Worm (Caenorhabditis elegans) whole organism, young adult: ENCODE data around the gene sre-35.

Experiments
- B0035.1 ChIP-seq: sonication (generic microtip); optimal IDR thresholded peaks from 2 replicates; lab custom pipeline; 2016; ENCODE audit warnings: missing genetic modification characterization, mild to moderate bottlenecking, missing compliant biosample characterization, missing genotype, missing genetic modification reagents
- B0336.3 ChIP-seq: fragments of 200-800 bp; sonication (Bioruptor generic); IDR thresholded peaks from 2 replicates; pipeline ENCODE4 v1.3.6; 2022; ENCODE audit warnings: missing genetic modification characterization, missing compliant biosample characterization
- C06A6.2 ChIP-seq: fragments of 200-800 bp; sonication (Bioruptor generic); conservative IDR thresholded peaks from 2 replicates; pipeline ENCODE4 v1.3.6; 2022; ENCODE audit warnings: missing genetic modification characterization, missing compliant biosample characterization
- F23B12.7 ChIP-seq: sonication (generic microtip); optimal IDR thresholded peaks from 2 replicates; lab custom pipeline; 2017; ENCODE audit warnings: missing genetic modification characterization, mild to moderate bottlenecking, missing compliant biosample characterization, antibody characterized with exemption, moderate library complexity; ENCODE audit not compliant: insufficient read depth
- F49E8.2 ChIP-seq: sonication (generic microtip); optimal IDR thresholded peaks from 3 replicates; lab custom pipeline; 2017; ENCODE audit warnings: missing genetic modification characterization, mild to moderate bottlenecking, missing compliant biosample characterization, antibody characterized with exemption, moderate library complexity; ENCODE audit not compliant: insufficient read depth
- Y56A3A.18 ChIP-seq: fragments of 200-800 bp; sonication (Bioruptor generic); IDR thresholded peaks from 2 replicates; pipeline ENCODE4 v1.3.6; 2022; ENCODE audit warnings: missing genetic modification reagents, missing genetic modification characterization, missing compliant biosample characterization
- Y67H2A.10 ChIP-seq: fragments of 200-800 bp; sonication (Bioruptor generic); conservative IDR thresholded peaks from 2 replicates; pipeline ENCODE4 v1.3.6; 2022; ENCODE audit warnings: missing genetic modification reagents, missing genetic modification characterization, missing compliant biosample characterization
- Y79H2A.3 ChIP-seq: fragments of 200-800 bp; sonication (Bioruptor generic); conservative IDR thresholded peaks from 2 replicates; pipeline ENCODE4 v1.3.6; 2022; ENCODE audit warnings: missing genetic modification reagents, missing genetic modification characterization, missing compliant biosample characterization
- ccch-3 ChIP-seq: fragments of 200-800 bp; sonication (Bioruptor generic); optimal IDR thresholded peaks from 2 replicates; lab custom pipeline; 2018; ENCODE audit warnings: mild to moderate bottlenecking, missing genetic modification characterization, missing compliant biosample characterization
- ceh-91 ChIP-seq: fragments of 200-800 bp; sonication (Bioruptor generic); IDR thresholded peaks from 2 replicates; pipeline ENCODE4 v1.3.6; 2022; ENCODE audit warnings: missing genetic modification reagents, missing genetic modification characterization, missing compliant biosample characterization
- chd-7 ChIP-seq: sonication (generic microtip); optimal IDR thresholded peaks from 2 replicates; lab custom pipeline; 2016; ENCODE audit warnings: mild to moderate bottlenecking, missing genetic modification characterization, moderate library complexity, missing compliant biosample characterization
- die-1 ChIP-seq: sonication (generic microtip); optimal IDR thresholded peaks from 2 replicates; lab custom pipeline; 2016; ENCODE audit warnings: missing genotype, mild to moderate bottlenecking, missing genetic modification characterization, missing compliant biosample characterization
- dox-1 ChIP-seq: fragments of 200-800 bp; sonication (Bioruptor generic); IDR thresholded peaks from 2 replicates; pipeline ENCODE4 v1.3.6; 2022; ENCODE audit warnings: missing genetic modification reagents, missing genetic modification characterization, missing compliant biosample characterization
- dpl-1 ChIP-seq: fragments of 150-350 bp; optimal IDR thresholded peaks from 2 replicates; lab custom pipeline; 2014; ENCODE audit warnings: missing biosample characterization, missing genetic modification reagents, missing genetic modification characterization
- ekl-4 ChIP-seq: fragments of 200-800 bp; sonication (Bioruptor generic); IDR thresholded peaks from 2 replicates; pipeline ENCODE4 v1.3.6; 2022; ENCODE audit warnings: missing genetic modification reagents, missing genetic modification characterization, missing compliant biosample characterization
- ets-4 ChIP-seq: fragments of 200-800 bp; sonication (Bioruptor generic); optimal IDR thresholded peaks from 2 replicates; lab custom pipeline; 2018; ENCODE audit warnings: mild to moderate bottlenecking, missing genetic modification characterization, missing compliant biosample characterization
- fkh-3 ChIP-seq: sonication (generic microtip); optimal IDR thresholded peaks from 2 replicates; lab custom pipeline; 2016; ENCODE audit warnings: mild to moderate bottlenecking, missing genetic modification characterization, missing compliant biosample characterization
- hlh-26 ChIP-seq: fragments of 200-800 bp; sonication (Bioruptor generic); conservative IDR thresholded peaks from 2 replicates; pipeline ENCODE4 v1.3.6; 2022; ENCODE audit warnings: missing genetic modification reagents, missing genetic modification characterization, missing compliant biosample characterization
- hrde-1 ChIP-seq: sonication (generic microtip); optimal IDR thresholded peaks from 2 replicates; lab custom pipeline; 2016; ENCODE audit warnings: missing genetic modification characterization, mild to moderate bottlenecking, missing compliant biosample characterization, moderate library complexity, missing genotype, missing genetic modification reagents, borderline replicate concordance
- let-526 ChIP-seq: fragments of 200-800 bp; sonication (Bioruptor generic); IDR thresholded peaks from 2 replicates; pipeline ENCODE4 v1.3.6; 2022; ENCODE audit warnings: missing genetic modification reagents, missing genetic modification characterization, missing compliant biosample characterization
- lin-26 ChIP-seq: fragments of 200-800 bp; sonication (Bioruptor generic); IDR thresholded peaks from 2 replicates; pipeline ENCODE4 v1.3.6; 2022; ENCODE audit warnings: missing genetic modification reagents, missing genetic modification characterization, missing compliant biosample characterization
- madf-3 ChIP-seq: fragments of 200-800 bp; sonication (Bioruptor generic); IDR thresholded peaks from 2 replicates; pipeline ENCODE4 v1.3.6; 2022; ENCODE audit warnings: missing genetic modification reagents, missing genetic modification characterization, missing compliant biosample characterization
- nfya-2 ChIP-seq: fragments of 200-800 bp; sonication (Bioruptor generic); IDR thresholded peaks from 2 replicates; pipeline ENCODE4 v1.3.6; 2022; ENCODE audit warnings: missing genetic modification reagents, missing genetic modification characterization, missing compliant biosample characterization
- nfyb-1 ChIP-seq: fragments of 200-800 bp; sonication (Bioruptor generic); IDR thresholded peaks from 2 replicates; pipeline ENCODE4 v1.3.6; 2022; ENCODE audit warnings: missing genetic modification reagents, missing genetic modification characterization, missing compliant biosample characterization
- nhr-27 ChIP-seq: fragments of 200-800 bp; sonication (Bioruptor generic); optimal IDR thresholded peaks from 2 replicates; lab custom pipeline; 2018; ENCODE audit warnings: mild to moderate bottlenecking, missing genetic modification characterization, moderate library complexity, missing compliant biosample characterization
- pbrm-1 ChIP-seq: fragments of 200-800 bp; sonication (Bioruptor generic); IDR thresholded peaks from 2 replicates; pipeline ENCODE4 v1.3.6; 2022; ENCODE audit warnings: missing genetic modification reagents, missing genetic modification characterization, missing compliant biosample characterization
- pha-4 ChIP-seq: fragments of 150-350 bp; sonication (generic microtip); optimal IDR thresholded peaks from 2 replicates; lab custom pipeline; 2014; ENCODE audit warnings: missing biosample characterization, missing genetic modification reagents, missing genetic modification characterization
- sdz-38 ChIP-seq: sonication (generic microtip); optimal IDR thresholded peaks from 2 replicates; lab custom pipeline; 2016; ENCODE audit warnings: missing genotype, missing genetic modification characterization, missing compliant biosample characterization
- snpc-3.4 ChIP-seq: sonication (generic microtip); optimal IDR thresholded peaks from 2 replicates; lab custom pipeline; 2017; ENCODE audit warnings: missing genetic modification characterization, mild to moderate bottlenecking, missing compliant biosample characterization, antibody characterized with exemption, moderate library complexity, missing genotype, missing genetic modification reagents
- xnd-1 ChIP-seq: sonication (generic microtip); optimal IDR thresholded peaks from 2 replicates; lab custom pipeline; 2016; ENCODE audit warnings: missing genotype, missing genetic modification reagents, missing genetic modification characterization, missing compliant biosample characterization
- zim-3 ChIP-seq: sonication (generic microtip); optimal IDR thresholded peaks from 2 replicates; lab custom pipeline; 2017; ENCODE audit warnings: mild to moderate bottlenecking, missing genetic modification characterization, moderate library complexity, missing compliant biosample characterization
- ztf-18 ChIP-seq: sonication (generic microtip); optimal IDR thresholded peaks from 2 replicates; lab custom pipeline; 2016; ENCODE audit warnings: missing genotype, mild to moderate bottlenecking, missing genetic modification characterization, missing compliant biosample characterization
- ztf-22 ChIP-seq: fragments of 200-800 bp; sonication (Bioruptor generic); optimal IDR thresholded peaks from 2 replicates; lab custom pipeline; 2018; ENCODE audit warnings: mild to moderate bottlenecking, missing genetic modification characterization, moderate library complexity, missing compliant biosample characterization
- ztf-6 ChIP-seq: fragments of 200-800 bp; sonication (Bioruptor generic); IDR thresholded peaks from 2 replicates; pipeline ENCODE4 v1.3.6; 2022; ENCODE audit warnings: missing genetic modification reagents, missing genetic modification characterization, missing compliant biosample characterization

sre-35 gene

ce11 chrII:12473406-12473805 is 20.8 kb upstream of the sre-35 start, which contains the start of gene srg-17:
srg-17 (plus strand) TSS chrII:12473706.
- TF ChIP-seq ztf-18 (tag; lab: Kevin White, UChicago) (no peak), B0035.1 (no peak), dox-1 (GFP tag; lab: Robert Waterston, UW) (no peak), F23B12.7 (tag; lab: Kevin White, UChicago) (no peak), ceh-91 (no peak), die-1 (tag; lab: Kevin White, UChicago) (no peak), B0336.3 (GFP tag; lab: Robert Waterston, UW) (no peak), C06A6.2 (no peak), F49E8.2 (tag; lab: Kevin White, UChicago) (no peak), hrde-1 (tag; lab: Kevin White, UChicago) (no peak), ztf-6 (GFP tag; lab: Robert Waterston, UW) (no peak), pbrm-1 (GFP tag; lab: Robert Waterston, UW) (no peak), pha-4 (tag; lab: Kevin White, UChicago) (no peak), madf-3 (GFP tag; lab: Robert Waterston, UW) (no peak), nhr-27 (no peak), Y56A3A.18 (no peak), nfya-2 (GFP tag; lab: Robert Waterston, UW) (no peak), let-526 (no peak), zim-3 (tag; lab: Kevin White, UChicago) (no peak), ccch-3 (GFP tag; lab: Kevin White, UChicago) (no peak)

- no peak for TF ChIP-seq die-1 (tag; lab: Kevin White, UChicago)
- TF ChIP-seq lin-26 (GFP tag; lab: Robert Waterston, UW), result no peak
- no peak for TF ChIP-seq sdz-38 (tag; lab: Kevin White, UChicago)
- TF ChIP-seq ekl-4 (GFP tag; lab: Robert Waterston, UW), result no peak
- TF ChIP-seq ztf-22 (GFP tag; lab: Kevin White, UChicago), result no peak
- TF ChIP-seq chd-7 (tag; lab: Kevin White, UChicago), result no peak
- TF ChIP-seq Y79H2A.3 (GFP tag; lab: Robert Waterston, UW), result no peak
- no peak for TF ChIP-seq ets-4 (GFP tag; lab: Kevin White, UChicago)
- TF ChIP-seq nfyb-1 (GFP tag; lab: Robert Waterston, UW), result no peak
Observed at ce11 chrII:12471138-12471855, 18.6 kb upstream of the sre-35 start, which contains the start of the genes F15A4.5 and phat-8. F15A4.5 (minus strand) TSS chrII:12471238. phat-8 (plus strand) TSS chrII:12471805.

- no peak for TF ChIP-seq ztf-22 (GFP tag; lab: Kevin White, UChicago)
- no peak for TF ChIP-seq hlh-26 (GFP tag; lab: Robert Waterston, UW)
- TF ChIP-seq Y67H2A.10, result no peak
- TF ChIP-seq dpl-1 (GFP tag; lab: Kevin White, UChicago), result no peak
- TF ChIP-seq fkh-3 (tag; lab: Kevin White, UChicago), result no peak
Observed at ce11 chrII:12467047-12467446, 14.4 kb upstream of the sre-35 start, which contains the start of gene srg-16. srg-16 (plus strand) TSS chrII:12467133.

- TF ChIP-seq snpc-3.4 (tag; lab: Kevin White, UChicago) (no peak), xnd-1 (tag; lab: Kevin White, UChicago) (no peak)
Observed at ce11 chrII:12465557-12465956, 12.9 kb upstream of the sre-35 start, which contains the start of gene sre-37. sre-37 (plus strand) TSS chrII:12465857.
